Worm (Caenorhabditis elegans) whole organism, late embryonic: ENCODE data around the gene C33H5.2.

Source experiments
- K02D7.2 ChIP-seq: sonication (generic microtip); optimal IDR thresholded peaks from 2 replicates; lab custom pipeline; 2017; ENCODE audit warnings: mild to moderate bottlenecking, missing genetic modification characterization, missing compliant biosample characterization
- T23F11.4 ChIP-seq: fragments of 200-800 bp; sonication (Bioruptor generic); optimal IDR thresholded peaks from 2 replicates; lab custom pipeline; 2018; ENCODE audit warnings: mild to moderate bottlenecking, missing genetic modification characterization, missing compliant biosample characterization
- ceh-14 ChIP-seq: sonication (generic microtip); optimal IDR thresholded peaks from 2 replicates; lab custom pipeline; 2016; ENCODE audit warnings: missing genotype, missing genetic modification characterization, missing compliant biosample characterization
- ceh-18 ChIP-seq: sonication (generic microtip); optimal IDR thresholded peaks from 2 replicates; lab custom pipeline; 2016; ENCODE audit warnings: missing genetic modification characterization, missing compliant biosample characterization
- ceh-2 ChIP-seq: sonication (generic microtip); optimal IDR thresholded peaks from 2 replicates; lab custom pipeline; 2016; ENCODE audit warnings: missing genotype, missing genetic modification characterization, missing compliant biosample characterization
- ceh-30 ChIP-seq: fragments of 150-350 bp; optimal IDR thresholded peaks from 2 replicates; lab custom pipeline; 2014; ENCODE audit warnings: missing biosample characterization, missing genetic modification characterization
- ceh-34 ChIP-seq: sonication (generic microtip); optimal IDR thresholded peaks from 2 replicates; lab custom pipeline; 2016; ENCODE audit warnings: mild to moderate bottlenecking, missing genetic modification characterization, missing compliant biosample characterization
- ceh-45 ChIP-seq: fragments of 200-800 bp; sonication (Bioruptor generic); IDR thresholded peaks from 2 replicates; pipeline ENCODE4 v1.3.6; 2022; ENCODE audit warnings: missing genetic modification reagents, missing genetic modification characterization, missing compliant biosample characterization
- ceh-6 ChIP-seq: fragments of 200-800 bp; sonication (Bioruptor generic); optimal IDR thresholded peaks from 2 replicates; lab custom pipeline; 2018; ENCODE audit warnings: mild to moderate bottlenecking, missing genetic modification characterization, missing compliant biosample characterization
- ceh-9 ChIP-seq: sonication (generic microtip); optimal IDR thresholded peaks from 2 replicates; lab custom pipeline; 2016; ENCODE audit warnings: mild to moderate bottlenecking, missing genetic modification characterization, inconsistent platforms, missing compliant biosample characterization
- dmd-4 ChIP-seq: sonication (generic microtip); optimal IDR thresholded peaks from 2 replicates; lab custom pipeline; 2016; ENCODE audit warnings: borderline replicate concordance, missing genetic modification characterization, missing compliant biosample characterization
- dve-1 ChIP-seq: sonication (generic microtip); optimal IDR thresholded peaks from 2 replicates; lab custom pipeline; 2017; ENCODE audit warnings: antibody characterized with exemption, mild to moderate bottlenecking, missing genetic modification characterization, missing compliant biosample characterization
- elt-2 ChIP-seq: sonication (generic microtip); optimal IDR thresholded peaks from 2 replicates; lab custom pipeline; 2016; ENCODE audit warnings: missing genetic modification reagents, missing genetic modification characterization, missing compliant biosample characterization
- ets-4 ChIP-seq: sonication (generic microtip); optimal IDR thresholded peaks from 2 replicates; lab custom pipeline; 2016; ENCODE audit warnings: missing genetic modification characterization, missing compliant biosample characterization
- fkh-6 ChIP-seq: sonication (generic microtip); optimal IDR thresholded peaks from 2 replicates; lab custom pipeline; 2016; ENCODE audit warnings: missing genetic modification characterization, missing compliant biosample characterization
- gmeb-2 ChIP-seq: sonication (generic microtip); optimal IDR thresholded peaks from 2 replicates; lab custom pipeline; 2016; ENCODE audit warnings: missing genetic modification characterization, inconsistent platforms, missing compliant biosample characterization
- hlh-30 ChIP-seq: sonication (generic microtip); optimal IDR thresholded peaks from 2 replicates; lab custom pipeline; 2017; ENCODE audit warnings: antibody characterized with exemption, missing genetic modification characterization, missing compliant biosample characterization; ENCODE audit not compliant: insufficient read depth
- hlh-6 ChIP-seq: sonication (generic microtip); optimal IDR thresholded peaks from 2 replicates; lab custom pipeline; 2016; ENCODE audit warnings: missing genotype, missing genetic modification characterization, missing compliant biosample characterization
- lim-6 ChIP-seq: sonication (generic microtip); optimal IDR thresholded peaks from 2 replicates; lab custom pipeline; 2016; ENCODE audit warnings: missing genetic modification characterization, missing compliant biosample characterization
- nhr-11 ChIP-seq: fragments of 150-350 bp; optimal IDR thresholded peaks from 2 replicates; lab custom pipeline; 2014; ENCODE audit warnings: missing biosample characterization, missing genetic modification characterization
- pag-3 ChIP-seq: sonication (generic microtip); optimal IDR thresholded peaks from 2 replicates; lab custom pipeline; 2016; ENCODE audit warnings: missing compliant biosample characterization, missing genetic modification characterization, borderline replicate concordance
- pax-1 ChIP-seq: fragments of 150-350 bp; optimal IDR thresholded peaks from 2 replicates; lab custom pipeline; 2014; ENCODE audit warnings: missing biosample characterization, missing genetic modification characterization
- pha-2 ChIP-seq: sonication (generic microtip); optimal IDR thresholded peaks from 2 replicates; lab custom pipeline; 2017; ENCODE audit warnings: mild to moderate bottlenecking, missing genetic modification characterization, missing compliant biosample characterization
- pqm-1 ChIP-seq: sonication (generic microtip); optimal IDR thresholded peaks from 2 replicates; lab custom pipeline; 2016; ENCODE audit warnings: missing genetic modification characterization, missing compliant biosample characterization
- rnt-1 ChIP-seq: sonication (generic microtip); optimal IDR thresholded peaks from 2 replicates; lab custom pipeline; 2016; ENCODE audit warnings: missing genetic modification characterization, missing compliant biosample characterization
- sox-4 ChIP-seq: sonication (generic microtip); optimal IDR thresholded peaks from 2 replicates; lab custom pipeline; 2017; ENCODE audit warnings: mild to moderate bottlenecking, missing genetic modification characterization, inconsistent platforms, missing compliant biosample characterization
- ttx-3 ChIP-seq: sonication (generic microtip); optimal IDR thresholded peaks from 2 replicates; lab custom pipeline; 2016; ENCODE audit warnings: missing genetic modification reagents, missing genetic modification characterization, missing compliant biosample characterization
- unc-3 ChIP-seq, 2 experiments: fragments of 200-800 bp in 1 of 2; sonication (Bioruptor generic) in 1 of 2; sonication (generic microtip) in 1 of 2; conservative IDR thresholded peaks in 1 of 2; optimal IDR thresholded peaks in 1 of 2; 2 replicates each; pipeline versions ENCODE4 v1.3.6 to Lab custom; 2016 to 2022; ENCODE audit warnings: missing compliant biosample characterization in 2 of 2, missing genetic modification characterization in 2 of 2, missing genetic modification reagents in 1 of 2
- unc-42 ChIP-seq: sonication (generic microtip); optimal IDR thresholded peaks from 2 replicates; lab custom pipeline; 2016; ENCODE audit warnings: missing genotype, missing genetic modification characterization, missing compliant biosample characterization
- unc-55 ChIP-seq: sonication (generic microtip); optimal IDR thresholded peaks from 2 replicates; lab custom pipeline; 2017; ENCODE audit warnings: missing biosample characterization, missing genetic modification reagents, missing genetic modification characterization
- zip-5 ChIP-seq: sonication (generic microtip); optimal IDR thresholded peaks from 2 replicates; lab custom pipeline; 2016; ENCODE audit warnings: missing genetic modification characterization, missing compliant biosample characterization

Gene C33H5.2

ce11 chrIV:7824649-7825048 is 19.8 kb downstream of the C33H5.2 start:
- TF ChIP-seq sox-4 = no peak

ce11 chrIV:7829275-7829938 is 24.6 kb downstream of the C33H5.2 start, which contains the start of gene C06A6.4:
C06A6.4 (minus strand) TSS chrIV:7829298.
- TF ChIP-seq ceh-6 (GFP tag; lab: Kevin White, UChicago) = no peak
- peak; percentile 2 for TF ChIP-seq elt-2

- no peak for TF ChIP-seq pag-3 (tag; lab: Kevin White, UChicago)
- no peak for TF ChIP-seq ceh-2 (tag; lab: Kevin White, UChicago)
- no peak for TF ChIP-seq ceh-34 (tag; lab: Kevin White, UChicago)
- TF ChIP-seq ttx-3 (tag; lab: Kevin White, UChicago) = no peak
- no peak for TF ChIP-seq lim-6 (tag; lab: Kevin White, UChicago)
- TF ChIP-seq gmeb-2 (tag; lab: Kevin White, UChicago) = no peak
- peak; percentile 40 for TF ChIP-seq ceh-14 (tag; lab: Kevin White, UChicago)
- no peak for TF ChIP-seq dmd-4
- no peak for TF ChIP-seq unc-3 (GFP tag; conservative IDR thresholded peaks at IDR 0.05; lab: Robert Waterston, UW)
- no peak for TF ChIP-seq unc-3 (tag; optimal IDR thresholded peaks at IDR 0.05; lab: Kevin White, UChicago)
- peak; percentile 29 for TF ChIP-seq hlh-30 (tag; lab: Kevin White, UChicago)
- no peak for TF ChIP-seq pax-1 (tag; lab: Kevin White, UChicago)
- no peak for TF ChIP-seq nhr-11 (tag; lab: Kevin White, UChicago)
- TF ChIP-seq, all 69 proteins: peak for 2
Measured at ce11 chrIV:7830151-7830550, 25.3 kb downstream of the C33H5.2 start, which contains the start of gene mvb-12. mvb-12 (plus strand) TSS chrIV:7830525.

- TF ChIP-seq hlh-6 (tag; lab: Kevin White, UChicago) = no peak
- no peak for TF ChIP-seq ceh-9 (tag; lab: Kevin White, UChicago)
- no peak for TF ChIP-seq unc-55
- TF ChIP-seq ttx-3 (tag; lab: Kevin White, UChicago) = no peak
- no peak for TF ChIP-seq ets-4
- no peak for TF ChIP-seq elt-2
- TF ChIP-seq dve-1 = no peak
- TF ChIP-seq ceh-30 (tag; lab: Kevin White, UChicago) = no peak
- TF ChIP-seq ceh-6 (GFP tag; lab: Kevin White, UChicago) = no peak
- no peak for TF ChIP-seq ceh-14 (tag; lab: Kevin White, UChicago)
Measured at ce11 chrIV:7834625-7835228, 29.9 kb downstream of the C33H5.2 start, which contains the start of gene erp-44.2. erp-44.2 (minus strand) TSS chrIV:7834675.

ce11 chrIV:7836030-7836429 is 31.2 kb downstream of the C33H5.2 start:
- no peak for TF ChIP-seq lim-6 (tag; lab: Kevin White, UChicago)
- no peak for TF ChIP-seq fkh-6 (tag; lab: Kevin White, UChicago)
- no peak for TF ChIP-seq ceh-18
- TF ChIP-seq K02D7.2 (tag; lab: Kevin White, UChicago) = no peak
- TF ChIP-seq pha-2 = no peak
- no peak for TF ChIP-seq pqm-1
- no peak for TF ChIP-seq hlh-6 (tag; lab: Kevin White, UChicago)
- no peak for TF ChIP-seq unc-42 (tag; lab: Kevin White, UChicago)
- no peak for TF ChIP-seq T23F11.4 (GFP tag; lab: Kevin White, UChicago)
- no peak for TF ChIP-seq rnt-1
- TF ChIP-seq sox-4 = no peak

ce11 chrIV:7836491-7836890 is 31.7 kb downstream of the C33H5.2 start:
- TF ChIP-seq pax-1 (tag; lab: Kevin White, UChicago) (no peak), ceh-45 (GFP tag; lab: Robert Waterston, UW) (no peak), zip-5 (tag; lab: Kevin White, UChicago) (no peak)
